Worm (Caenorhabditis elegans): ENCODE data around the gene R09D1.13.

The R09D1.13 gene

ce11 chrII:9445368-9445767 lies at the start of gene R09D1.13:
TSS of gene R09D1.13 (minus strand) at chrII:9445468.
- TF ChIP-seq him-1 (tag; optimal IDR thresholded peaks at IDR 0.05) (no peak), dao-5 (tag; optimal IDR thresholded peaks at IDR 0.05) (no peak), W03F9.2 (tag; optimal IDR thresholded peaks at IDR 0.05) (no peak)

- TF ChIP-seq dao-5 (tag; optimal IDR thresholded peaks at IDR 0.05): no peak
- TF ChIP-seq him-1 (tag; optimal IDR thresholded peaks at IDR 0.05): no peak
- TF ChIP-seq W03F9.2 (tag; optimal IDR thresholded peaks at IDR 0.05): no peak
Measured at ce11 chrII:9493242-9494058, 48.2 kb upstream of the R09D1.13 start.

- TF ChIP-seq him-1 (tag; optimal IDR thresholded peaks at IDR 0.05) (no peak), dao-5 (tag; optimal IDR thresholded peaks at IDR 0.05) (no peak), W03F9.2 (tag; optimal IDR thresholded peaks at IDR 0.05) (no peak)
Measured at ce11 chrII:9491045-9491444, 45.8 kb upstream of the R09D1.13 start.

ce11 chrII:9490589-9490988 lies 45.3 kb upstream of the R09D1.13 start:
- TF ChIP-seq W03F9.2 (tag; optimal IDR thresholded peaks at IDR 0.05): no peak
- TF ChIP-seq dao-5 (tag; optimal IDR thresholded peaks at IDR 0.05): no peak
- no peak for TF ChIP-seq him-1 (tag; optimal IDR thresholded peaks at IDR 0.05)

ce11 chrII:9489922-9490321 lies 44.7 kb upstream of the R09D1.13 start:
- TF ChIP-seq W03F9.2 (tag; optimal IDR thresholded peaks at IDR 0.05) (no peak), dao-5 (tag; optimal IDR thresholded peaks at IDR 0.05) (no peak), him-1 (tag; optimal IDR thresholded peaks at IDR 0.05) (no peak)

ce11 chrII:9487337-9487950 lies 42.2 kb upstream of the R09D1.13 start, which contains the start of gene T19H5.4:
TSS of gene T19H5.4 (minus strand) at chrII:9487387.
- no peak for TF ChIP-seq him-1 (tag; optimal IDR thresholded peaks at IDR 0.05)
- TF ChIP-seq dao-5 (tag; optimal IDR thresholded peaks at IDR 0.05): no peak
- peak; percentile 31 for TF ChIP-seq W03F9.2 (tag; optimal IDR thresholded peaks at IDR 0.05)

ce11 chrII:9485081-9485730 lies 39.9 kb upstream of the R09D1.13 start:
- TF ChIP-seq dao-5 (tag; optimal IDR thresholded peaks at IDR 0.05): no peak
- TF ChIP-seq him-1 (tag; optimal IDR thresholded peaks at IDR 0.05): no peak
- TF ChIP-seq W03F9.2 (tag; optimal IDR thresholded peaks at IDR 0.05): no peak

ce11 chrII:9483342-9483741 lies 38.1 kb upstream of the R09D1.13 start:
- TF ChIP-seq W03F9.2 (tag; optimal IDR thresholded peaks at IDR 0.05) (no peak), him-1 (tag; optimal IDR thresholded peaks at IDR 0.05) (no peak), dao-5 (tag; optimal IDR thresholded peaks at IDR 0.05) (no peak)

- no peak for TF ChIP-seq dao-5 (tag; optimal IDR thresholded peaks at IDR 0.05)
- no peak for TF ChIP-seq him-1 (tag; optimal IDR thresholded peaks at IDR 0.05)
Measured at ce11 chrII:9482529-9482928, 37.3 kb upstream of the R09D1.13 start.

- TF ChIP-seq him-1 (tag; optimal IDR thresholded peaks at IDR 0.05) (no peak), W03F9.2 (tag; optimal IDR thresholded peaks at IDR 0.05) (no peak), dao-5 (tag; optimal IDR thresholded peaks at IDR 0.05) (no peak)
Measured at ce11 chrII:9481427-9481826, 36.2 kb upstream of the R09D1.13 start.

- TF ChIP-seq W03F9.2 (tag; optimal IDR thresholded peaks at IDR 0.05) (no peak), dao-5 (tag; optimal IDR thresholded peaks at IDR 0.05) (no peak), him-1 (tag; optimal IDR thresholded peaks at IDR 0.05) (no peak)
Measured at ce11 chrII:9480006-9480405, 34.7 kb upstream of the R09D1.13 start, which contains the start of gene T19H5.7. TSS of gene T19H5.7 (minus strand) at chrII:9480106.

ce11 chrII:9477567-9477966 lies 32.3 kb upstream of the R09D1.13 start, which contains the start of gene chil-27:
TSS of gene chil-27 (plus strand) at chrII:9477867.
- no peak for TF ChIP-seq him-1 (tag; optimal IDR thresholded peaks at IDR 0.05)
- no peak for TF ChIP-seq dao-5 (tag; optimal IDR thresholded peaks at IDR 0.05)
- no peak for TF ChIP-seq W03F9.2 (tag; optimal IDR thresholded peaks at IDR 0.05)

ce11 chrII:9474367-9475105 lies 29.3 kb upstream of the R09D1.13 start, which contains the start of the genes chil-25 and chil-26:
TSS of gene chil-25 (minus strand) at chrII:9474467.
TSS of gene chil-26 (plus strand) at chrII:9475055.
- no peak for TF ChIP-seq dao-5 (tag; optimal IDR thresholded peaks at IDR 0.05)
- TF ChIP-seq him-1 (tag; optimal IDR thresholded peaks at IDR 0.05): no peak
- no peak for TF ChIP-seq W03F9.2 (tag; optimal IDR thresholded peaks at IDR 0.05)

Measured in whole organism, L4/young adult.